Comparison of ENCODE assay signal across 1 worm cellular context in genomic region chrII:240043-240442, ce11.
TF ChIP-seq lines count a peak whose summit lies in the region.

No protein-coding gene starts in this region.

TF ChIP-seq in whole organism, L4 larva, 104 proteins besides CTCF, POLR2A, EP300 and RAD21 (continued from another document):
- TF ChIP-seq dmd-8 (GFP tag; IDR thresholded peaks at IDR 0.05; lab: Robert Waterston, UW) (no peak), jun-1 (tag; optimal IDR thresholded peaks at IDR 0.05; lab: Kevin White, UChicago) (no peak)
